Worm (Caenorhabditis elegans) whole organism, late embryonic: Measurements from ENCODE around the gene hpo-39.
A peak's percentile ranks its signal among the peaks of the same experiment; 100 is the strongest.
"Not testable (repeated sequence)": the region's sequence is repeated elsewhere in the genome, so short reads cannot be mapped to it uniquely, and the experiment has no call there.

Experiments
- F13H6.1 ChIP-seq: sonication (generic microtip); optimal IDR thresholded peaks from 2 replicates; lab custom pipeline; 2016; ENCODE audit warnings: missing genetic modification characterization, missing compliant biosample characterization
- K02D7.2 ChIP-seq: sonication (generic microtip); optimal IDR thresholded peaks from 2 replicates; lab custom pipeline; 2017; ENCODE audit warnings: mild to moderate bottlenecking, missing genetic modification characterization, missing compliant biosample characterization
- K09A11.1 ChIP-seq: sonication (generic microtip); optimal IDR thresholded peaks from 2 replicates; lab custom pipeline; 2017; ENCODE audit warnings: antibody characterized with exemption, mild to moderate bottlenecking, missing genetic modification characterization, missing compliant biosample characterization; ENCODE audit not compliant: insufficient read depth
- T23F11.4 ChIP-seq: fragments of 200-800 bp; sonication (Bioruptor generic); optimal IDR thresholded peaks from 2 replicates; lab custom pipeline; 2018; ENCODE audit warnings: mild to moderate bottlenecking, missing genetic modification characterization, missing compliant biosample characterization
- ceh-14 ChIP-seq: sonication (generic microtip); optimal IDR thresholded peaks from 2 replicates; lab custom pipeline; 2016; ENCODE audit warnings: missing genotype, missing genetic modification characterization, missing compliant biosample characterization
- ceh-19 ChIP-seq: fragments of 200-800 bp; sonication (Bioruptor generic); optimal IDR thresholded peaks from 2 replicates; lab custom pipeline; 2018; ENCODE audit warnings: mild to moderate bottlenecking, missing genetic modification characterization, missing compliant biosample characterization
- ceh-22 ChIP-seq: sonication (generic microtip); optimal IDR thresholded peaks from 2 replicates; lab custom pipeline; 2017; ENCODE audit warnings: missing biosample characterization, missing genetic modification characterization
- ceh-24 ChIP-seq: sonication (generic microtip); optimal IDR thresholded peaks from 2 replicates; lab custom pipeline; 2016; ENCODE audit warnings: mild to moderate bottlenecking, missing genetic modification characterization, missing compliant biosample characterization
- ceh-34 ChIP-seq: sonication (generic microtip); optimal IDR thresholded peaks from 2 replicates; lab custom pipeline; 2016; ENCODE audit warnings: mild to moderate bottlenecking, missing genetic modification characterization, missing compliant biosample characterization
- ceh-45 ChIP-seq: fragments of 200-800 bp; sonication (Bioruptor generic); IDR thresholded peaks from 2 replicates; pipeline ENCODE4 v1.3.6; 2022; ENCODE audit warnings: missing genetic modification reagents, missing genetic modification characterization, missing compliant biosample characterization
- ceh-48 ChIP-seq: sonication (generic microtip); optimal IDR thresholded peaks from 2 replicates; lab custom pipeline; 2016; ENCODE audit warnings: missing genetic modification characterization, inconsistent platforms, missing compliant biosample characterization
- dve-1 ChIP-seq: sonication (generic microtip); optimal IDR thresholded peaks from 2 replicates; lab custom pipeline; 2017; ENCODE audit warnings: antibody characterized with exemption, mild to moderate bottlenecking, missing genetic modification characterization, missing compliant biosample characterization
- elt-2 ChIP-seq: sonication (generic microtip); optimal IDR thresholded peaks from 2 replicates; lab custom pipeline; 2016; ENCODE audit warnings: missing genetic modification reagents, missing genetic modification characterization, missing compliant biosample characterization
- elt-4 ChIP-seq: sonication (generic microtip); optimal IDR thresholded peaks from 2 replicates; lab custom pipeline; 2016; ENCODE audit warnings: missing genetic modification characterization, missing compliant biosample characterization
- fkh-10 ChIP-seq: fragments of 150-350 bp; optimal IDR thresholded peaks from 2 replicates; lab custom pipeline; 2014; ENCODE audit warnings: missing biosample characterization, missing genetic modification reagents, missing genetic modification characterization
- hlh-13 ChIP-seq: fragments of 200-800 bp; sonication (Bioruptor generic); optimal IDR thresholded peaks from 2 replicates; lab custom pipeline; 2018; ENCODE audit warnings: mild to moderate bottlenecking, missing genetic modification characterization, missing compliant biosample characterization
- hlh-15 ChIP-seq: sonication (generic microtip); optimal IDR thresholded peaks from 2 replicates; lab custom pipeline; 2016; ENCODE audit warnings: missing genetic modification characterization, missing compliant biosample characterization
- hlh-30 ChIP-seq: sonication (generic microtip); optimal IDR thresholded peaks from 2 replicates; lab custom pipeline; 2017; ENCODE audit warnings: antibody characterized with exemption, missing genetic modification characterization, missing compliant biosample characterization; ENCODE audit not compliant: insufficient read depth
- hlh-6 ChIP-seq: sonication (generic microtip); optimal IDR thresholded peaks from 2 replicates; lab custom pipeline; 2016; ENCODE audit warnings: missing genotype, missing genetic modification characterization, missing compliant biosample characterization
- hlh-8 ChIP-seq: sonication (generic microtip); optimal IDR thresholded peaks from 2 replicates; lab custom pipeline; 2016; ENCODE audit warnings: missing genotype, missing genetic modification characterization, missing compliant biosample characterization
- nfya-1 ChIP-seq: sonication (generic microtip); optimal IDR thresholded peaks from 2 replicates; lab custom pipeline; 2017; ENCODE audit warnings: missing genetic modification characterization, mild to moderate bottlenecking, missing compliant biosample characterization, antibody characterized with exemption, moderate library complexity
- odd-2 ChIP-seq: sonication (generic microtip); optimal IDR thresholded peaks from 2 replicates; lab custom pipeline; 2017; ENCODE audit warnings: antibody characterized with exemption, mild to moderate bottlenecking, missing genetic modification characterization, missing compliant biosample characterization
- pag-3 ChIP-seq: sonication (generic microtip); optimal IDR thresholded peaks from 2 replicates; lab custom pipeline; 2016; ENCODE audit warnings: missing compliant biosample characterization, missing genetic modification characterization, borderline replicate concordance
- pha-4 ChIP-seq: fragments of 150-350 bp; optimal IDR thresholded peaks from 2 replicates; lab custom pipeline; 2018; ENCODE audit warnings: missing biosample characterization, missing genetic modification reagents, missing genetic modification characterization
- pros-1 ChIP-seq: fragments of 150-350 bp; optimal IDR thresholded peaks from 2 replicates; lab custom pipeline; 2014; ENCODE audit warnings: missing biosample characterization, missing genetic modification reagents, missing genetic modification characterization
- syd-9 ChIP-seq: sonication (generic microtip); optimal IDR thresholded peaks from 2 replicates; lab custom pipeline; 2016; ENCODE audit warnings: mild to moderate bottlenecking, missing genetic modification characterization, moderate library complexity, missing compliant biosample characterization
- tbx-7 ChIP-seq: sonication (generic microtip); optimal IDR thresholded peaks from 2 replicates; lab custom pipeline; 2016; ENCODE audit warnings: missing genotype, missing genetic modification characterization, missing compliant biosample characterization
- ttx-3 ChIP-seq: sonication (generic microtip); optimal IDR thresholded peaks from 2 replicates; lab custom pipeline; 2016; ENCODE audit warnings: missing genetic modification reagents, missing genetic modification characterization, missing compliant biosample characterization
- unc-42 ChIP-seq: sonication (generic microtip); optimal IDR thresholded peaks from 2 replicates; lab custom pipeline; 2016; ENCODE audit warnings: missing genotype, missing genetic modification characterization, missing compliant biosample characterization
- unc-55 ChIP-seq: sonication (generic microtip); optimal IDR thresholded peaks from 2 replicates; lab custom pipeline; 2017; ENCODE audit warnings: missing biosample characterization, missing genetic modification reagents, missing genetic modification characterization
- unc-86 ChIP-seq: sonication (generic microtip); optimal IDR thresholded peaks from 2 replicates; lab custom pipeline; 2016; ENCODE audit warnings: missing genetic modification characterization, missing compliant biosample characterization
- zip-5 ChIP-seq: sonication (generic microtip); optimal IDR thresholded peaks from 2 replicates; lab custom pipeline; 2016; ENCODE audit warnings: missing genetic modification characterization, missing compliant biosample characterization

Gene hpo-39

DNA sequence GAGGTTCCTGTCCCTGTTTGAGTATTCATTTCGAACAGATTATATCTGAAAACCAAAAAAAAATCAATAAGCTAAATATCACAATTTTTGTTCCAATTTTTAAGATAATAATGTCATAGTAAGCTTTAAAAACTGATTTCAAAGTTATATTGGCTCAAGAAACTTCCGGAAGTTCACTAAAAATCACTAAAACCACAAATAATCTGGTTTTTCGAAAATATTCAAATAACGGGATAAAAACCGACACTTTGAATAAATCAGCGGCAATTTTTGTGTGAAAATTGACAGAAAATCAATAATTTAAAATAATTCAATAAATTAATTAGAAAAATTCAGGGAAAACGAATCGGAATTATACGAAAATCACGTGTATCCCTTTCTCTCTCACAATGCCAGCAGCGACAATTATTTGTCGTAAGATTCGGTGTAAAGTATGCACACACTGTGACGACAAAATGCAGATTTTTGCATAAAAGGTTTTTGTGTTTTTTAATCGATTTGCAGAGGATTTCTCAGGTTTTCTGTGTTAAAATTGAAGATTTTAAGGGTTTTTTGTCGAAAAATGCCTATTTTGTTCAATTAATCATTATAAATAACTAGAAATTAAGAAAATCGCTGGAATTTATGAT, 3.6 kb downstream of the hpo-39 start, which contains the start of gene sut-2:
TSS of gene sut-2 (minus strand) at position 51 of the 629 bp plus-strand sequence.
- peak; percentile 21 for TF ChIP-seq nfya-1 (tag; lab: Kevin White, UChicago)
- TF ChIP-seq hlh-15 (tag; lab: Kevin White, UChicago): no peak
- peak; percentile 37 for TF ChIP-seq ceh-48 (tag; lab: Kevin White, UChicago)
- peak; percentile 26 for TF ChIP-seq unc-42 (tag; lab: Kevin White, UChicago)
- TF ChIP-seq hlh-30: peak; percentile 31

DNA sequence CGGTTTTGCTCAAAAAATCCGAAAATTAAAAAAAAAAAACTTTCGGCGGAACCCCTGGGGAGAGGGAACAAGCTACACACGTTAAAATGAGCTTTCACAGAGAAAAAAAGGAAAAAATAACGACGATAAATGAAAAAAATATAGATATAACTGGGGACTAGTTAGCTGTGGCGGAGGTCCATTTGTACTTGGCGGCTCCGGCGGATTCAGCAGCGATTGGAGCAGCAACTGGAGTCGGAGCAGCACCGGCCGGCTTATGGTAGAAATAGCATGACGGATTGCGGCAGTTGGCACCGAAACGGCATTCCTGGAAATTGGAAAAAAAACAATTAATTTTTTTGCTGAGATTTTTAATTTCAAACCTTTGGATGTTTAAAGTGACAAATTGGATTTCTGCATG, 11.2 kb downstream of the hpo-39 start:
- TF ChIP-seq unc-55 (no peak), K09A11.1 (tag; lab: Kevin White, UChicago) (no peak), elt-4 (no peak), F13H6.1 (tag; lab: Kevin White, UChicago) (no peak), unc-86 (no peak), unc-42 (tag; lab: Kevin White, UChicago) (no peak), ceh-19 (no peak), T23F11.4 (GFP tag; lab: Kevin White, UChicago) (no peak), pha-4 (tag; lab: Kevin White, UChicago) (no peak), hlh-13 (GFP tag; lab: Kevin White, UChicago) (no peak), dve-1 (no peak), ceh-22 (tag; lab: Kevin White, UChicago) (no peak), K02D7.2 (tag; lab: Kevin White, UChicago) (no peak)

DNA sequence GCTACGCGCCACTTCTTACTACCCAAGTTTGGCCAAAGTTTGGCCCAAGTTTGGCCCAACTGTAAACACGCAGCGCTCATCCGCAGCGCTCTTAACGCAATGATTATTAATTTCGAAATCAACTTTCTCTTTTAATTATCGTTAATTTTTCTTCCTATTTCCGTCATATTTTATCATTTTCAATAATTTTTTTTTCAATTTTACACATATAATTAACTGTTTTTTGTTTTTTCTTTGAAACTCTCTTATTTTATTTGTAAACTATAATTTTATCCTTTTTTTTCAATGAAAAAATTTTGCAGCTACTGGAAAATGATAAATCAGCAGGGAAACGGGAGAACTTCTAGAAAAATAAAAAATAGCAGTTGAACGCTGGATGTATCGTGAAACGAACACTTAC, 13.3 kb downstream of the hpo-39 start, which contains the start of gene Y61A9LA.4:
TSS of gene Y61A9LA.4 (plus strand) at position 301 of the 400 bp plus-strand sequence.
- not testable (repeated sequence) for TF ChIP-seq ceh-45; ttx-3; pag-3 (tag; lab: Kevin White, UChicago)

DNA sequence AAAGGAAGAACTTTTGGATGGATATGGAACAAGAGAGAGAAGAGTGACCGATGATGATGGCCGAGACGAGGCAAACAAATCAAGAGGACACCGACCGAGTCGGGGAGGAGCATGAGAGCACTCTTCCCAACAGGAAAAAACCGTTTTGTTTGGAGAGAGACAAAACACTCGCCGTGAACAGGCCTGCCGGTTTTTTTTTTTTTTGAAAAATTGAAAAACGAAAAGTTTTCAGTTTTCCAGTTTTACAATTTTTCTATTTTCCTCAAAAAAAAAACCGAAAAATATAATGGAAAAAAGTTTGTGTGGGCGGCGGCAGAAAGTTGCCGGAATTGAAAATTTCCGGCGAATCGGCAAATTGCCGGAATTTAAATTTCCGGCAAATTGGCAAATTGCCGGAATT, 14.0 kb downstream of the hpo-39 start, which contains the start of gene Y61A9LA.7:
TSS of gene Y61A9LA.7 (minus strand) at position 101 of the 400 bp plus-strand sequence.
- no peak for TF ChIP-seq pag-3 (tag; lab: Kevin White, UChicago)
- no peak for TF ChIP-seq zip-5 (tag; lab: Kevin White, UChicago)
- TF ChIP-seq pros-1 (tag; lab: Kevin White, UChicago): no peak
- TF ChIP-seq ceh-14: no peak
- no peak for TF ChIP-seq fkh-10 (GFP tag; lab: Kevin White, UChicago)
- TF ChIP-seq syd-9: no peak
- TF ChIP-seq odd-2 (tag; lab: Kevin White, UChicago): no peak
- TF ChIP-seq hlh-6 (tag; lab: Kevin White, UChicago): no peak
- no peak for TF ChIP-seq hlh-8 (tag; lab: Kevin White, UChicago)
- no peak for TF ChIP-seq elt-2 (tag; lab: Kevin White, UChicago)
- no peak for TF ChIP-seq ceh-24 (tag; lab: Kevin White, UChicago)
- TF ChIP-seq ceh-34 (tag; lab: Kevin White, UChicago): no peak
- TF ChIP-seq, all 69 proteins: peak for 0

DNA sequence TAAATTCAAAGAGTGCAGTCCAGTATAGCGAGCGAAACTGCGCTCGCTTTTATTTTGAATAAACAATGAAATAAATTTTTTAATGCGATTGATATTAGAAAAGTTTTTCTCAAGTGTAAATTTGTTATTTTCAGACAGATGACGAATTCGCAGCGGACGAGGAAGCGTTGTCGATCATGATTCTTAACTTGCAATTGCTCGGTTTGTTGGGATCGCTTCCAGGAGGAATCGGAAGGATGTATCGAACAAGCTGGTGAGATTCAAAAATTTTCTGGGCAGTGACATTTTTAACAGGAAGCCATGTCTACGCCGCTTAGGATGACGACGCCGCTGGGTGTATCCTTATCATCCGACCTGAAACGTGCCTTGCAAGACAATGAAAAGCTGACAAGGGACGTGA, 20.2 kb downstream of the hpo-39 start, which contains the start of gene Y61A9LA.12:
TSS of gene Y61A9LA.12 (plus strand) at position 301 of the 400 bp plus-strand sequence.
- not testable (repeated sequence) for TF ChIP-seq elt-2, tbx-7, pha-4 (tag; lab: Kevin White, UChicago)
